Worm (Caenorhabditis elegans) whole organism, L1 larva: ENCODE results near the gene patr-1.
A peak's percentile ranks its signal among the peaks of the same experiment; 100 is the strongest.

Experiments
- Y116A8C.19 ChIP-seq: sonication (generic microtip); optimal IDR thresholded peaks from 2 replicates; lab custom pipeline; 2016; ENCODE audit warnings: missing compliant biosample characterization, missing genetic modification characterization, borderline replicate concordance
- aha-1 ChIP-seq: fragments of 150-350 bp; optimal IDR thresholded peaks from 2 replicates; lab custom pipeline; 2014; ENCODE audit warnings: missing biosample characterization, missing genetic modification characterization
- aly-2 ChIP-seq: fragments of 150-350 bp; optimal IDR thresholded peaks from 2 replicates; lab custom pipeline; 2014; ENCODE audit warnings: missing biosample characterization, missing genetic modification characterization
- ama-1 ChIP-seq: fragments of 150-350 bp; optimal IDR thresholded peaks from 2 replicates; lab custom pipeline; 2014
- ceh-82 ChIP-seq, 3 experiments: fragments of 150-350 bp in 1 of 3; sonication (generic microtip) in 2 of 3; optimal IDR thresholded peaks; 2 replicates each; lab custom pipeline; 2014 to 2017; ENCODE audit warnings: missing biosample characterization in 3 of 3, missing genetic modification characterization in 3 of 3
- dsc-1 ChIP-seq: sonication (generic microtip); optimal IDR thresholded peaks from 2 replicates; lab custom pipeline; 2016; ENCODE audit warnings: mild to moderate bottlenecking, missing genetic modification characterization, missing compliant biosample characterization
- efl-1 ChIP-seq, 4 experiments: fragments of 150-350 bp; optimal IDR thresholded peaks in 3 of 4; peaks in 1 of 4; 1 replicate in 1 of 4; 2 replicates in 3 of 4; lab custom pipeline; 2014; ENCODE audit warnings: missing biosample characterization in 2 of 4, missing genetic modification characterization in 2 of 4, missing genetic modification reagents in 2 of 4
- elt-2 ChIP-seq: sonication (generic microtip); optimal IDR thresholded peaks from 2 replicates; lab custom pipeline; 2016; ENCODE audit warnings: missing genetic modification characterization, mild to moderate bottlenecking, inconsistent platforms, missing compliant biosample characterization, missing genetic modification reagents
- ets-5 ChIP-seq: fragments of 200-800 bp; sonication (Bioruptor generic); IDR thresholded peaks from 2 replicates; pipeline ENCODE4 v1.3.6; 2022; ENCODE audit warnings: missing genetic modification characterization, missing compliant biosample characterization
- fkh-10 ChIP-seq: sonication (generic microtip); optimal IDR thresholded peaks from 2 replicates; lab custom pipeline; 2017; ENCODE audit warnings: missing biosample characterization, missing genetic modification reagents, missing genetic modification characterization
- fkh-8 ChIP-seq: sonication (generic microtip); optimal IDR thresholded peaks from 2 replicates; lab custom pipeline; 2016; ENCODE audit warnings: mild to moderate bottlenecking, missing genetic modification characterization, missing compliant biosample characterization
- irx-1 ChIP-seq: sonication (generic microtip); optimal IDR thresholded peaks from 2 replicates; lab custom pipeline; 2016; ENCODE audit warnings: missing genetic modification characterization, missing compliant biosample characterization
- lin-14 ChIP-seq: fragments of 200-800 bp; sonication (Bioruptor generic); optimal IDR thresholded peaks from 2 replicates; lab custom pipeline; 2018; ENCODE audit warnings: mild to moderate bottlenecking, missing genetic modification characterization, moderate library complexity, missing compliant biosample characterization
- lin-35 ChIP-seq, 2 experiments: fragments of 150-350 bp; optimal IDR thresholded peaks; 2 replicates each; lab custom pipeline; 2014; ENCODE audit warnings: missing biosample characterization in 2 of 2, missing genetic modification characterization in 2 of 2, missing genetic modification reagents in 2 of 2
- mab-9 ChIP-seq: fragments of 200-800 bp; sonication (Bioruptor generic); IDR thresholded peaks from 2 replicates; pipeline ENCODE4 v1.3.6; 2022; ENCODE audit warnings: missing genetic modification reagents, missing genetic modification characterization, missing compliant biosample characterization
- nhr-20 ChIP-seq: sonication (generic microtip); optimal IDR thresholded peaks from 2 replicates; lab custom pipeline; 2016; ENCODE audit warnings: mild to moderate bottlenecking, missing genetic modification characterization, missing compliant biosample characterization
- nhr-47 ChIP-seq: sonication (generic microtip); optimal IDR thresholded peaks from 2 replicates; lab custom pipeline; 2016; ENCODE audit warnings: mild to moderate bottlenecking, missing genetic modification characterization, moderate library complexity, missing compliant biosample characterization
- nhr-71 ChIP-seq: sonication (generic microtip); optimal IDR thresholded peaks from 2 replicates; lab custom pipeline; 2016; ENCODE audit warnings: mild to moderate bottlenecking, missing genetic modification characterization, moderate library complexity, missing compliant biosample characterization
- nhr-76 ChIP-seq: sonication (generic microtip); optimal IDR thresholded peaks from 2 replicates; lab custom pipeline; 2017; ENCODE audit warnings: missing biosample characterization, missing genetic modification characterization
- nhr-85 ChIP-seq: sonication (generic microtip); peaks from one replicate; lab custom pipeline; 2016; ENCODE audit warnings: missing genetic modification characterization, inconsistent platforms, missing compliant biosample characterization
- nhr-90 ChIP-seq: sonication (generic microtip); optimal IDR thresholded peaks from 2 replicates; lab custom pipeline; 2016; ENCODE audit warnings: mild to moderate bottlenecking, missing genetic modification characterization, missing compliant biosample characterization; ENCODE audit not compliant: poor library complexity
- pag-3 ChIP-seq: sonication (generic microtip); optimal IDR thresholded peaks from 2 replicates; lab custom pipeline; 2017; ENCODE audit warnings: missing genetic modification characterization, mild to moderate bottlenecking, missing compliant biosample characterization, antibody characterized with exemption, borderline replicate concordance; ENCODE audit not compliant: insufficient read depth
- rnt-1 ChIP-seq: sonication (generic microtip); optimal IDR thresholded peaks from 2 replicates; lab custom pipeline; 2016; ENCODE audit warnings: mild to moderate bottlenecking, missing genetic modification characterization, moderate library complexity, missing compliant biosample characterization
- snpc-4 ChIP-seq: fragments of 150-350 bp; optimal IDR thresholded peaks from 2 replicates; lab custom pipeline; 2014; ENCODE audit warnings: missing biosample characterization, missing genetic modification characterization
- snu-23 ChIP-seq: sonication (generic microtip); optimal IDR thresholded peaks from 2 replicates; lab custom pipeline; 2016; ENCODE audit warnings: missing genetic modification characterization, missing compliant biosample characterization
- swsn-7 ChIP-seq: sonication (generic microtip); optimal IDR thresholded peaks from 2 replicates; lab custom pipeline; 2016; ENCODE audit warnings: missing genetic modification characterization, missing compliant biosample characterization
- unc-30 ChIP-seq: sonication (generic microtip); optimal IDR thresholded peaks from 2 replicates; lab custom pipeline; 2017; ENCODE audit warnings: missing biosample characterization, missing genetic modification characterization
- vab-15 ChIP-seq: sonication (generic microtip); optimal IDR thresholded peaks from 2 replicates; lab custom pipeline; 2017; ENCODE audit warnings: missing genotype, mild to moderate bottlenecking, missing genetic modification characterization, missing compliant biosample characterization
- xbp-1 ChIP-seq: sonication (generic microtip); optimal IDR thresholded peaks from 2 replicates; lab custom pipeline; 2016; ENCODE audit warnings: missing genetic modification characterization, missing compliant biosample characterization
- ztf-4 ChIP-seq: fragments of 150-350 bp; optimal IDR thresholded peaks from 2 replicates; lab custom pipeline; 2014; ENCODE audit warnings: missing biosample characterization, missing genetic modification characterization

patr-1 gene

ce11 chrII:11737347-11737746 lies 40.4 kb downstream of the patr-1 start (continued):
- TF ChIP-seq lin-14 (GFP tag; lab: Kevin White, UChicago), result peak; percentile 88
- TF ChIP-seq ets-5 (GFP tag; lab: Robert Waterston, UW), result no peak
- TF ChIP-seq vab-15 (tag; lab: Kevin White, UChicago), result no peak
- no peak for TF ChIP-seq unc-30 (tag; lab: Kevin White, UChicago)
- TF ChIP-seq lin-35 (GFP tag; optimal IDR thresholded peaks at IDR 0.05; lab: Kevin White, UChicago), result peak in 1 of 2 experiments; percentile 47
- TF ChIP-seq aha-1 (tag; lab: Kevin White, UChicago), result no peak
- peak; percentile 16 for TF ChIP-seq nhr-47 (tag; lab: Kevin White, UChicago)
- TF ChIP-seq snpc-4 (tag; lab: Kevin White, UChicago), result no peak
- TF ChIP-seq, all 84 proteins: peak for 24

ce11 chrII:11733850-11734249 lies 43.9 kb downstream of the patr-1 start:
- TF ChIP-seq nhr-85 (tag; lab: Kevin White, UChicago) (peak; percentile 29), fkh-8 (tag; lab: Kevin White, UChicago) (no peak), lin-14 (GFP tag; lab: Kevin White, UChicago) (peak; percentile 44)

ce11 chrII:11732513-11732912 lies 45.2 kb downstream of the patr-1 start, which contains the start of gene F13D12.8:
Gene F13D12.8, minus strand, starts transcription at chrII:11732594.
- TF ChIP-seq vab-15 (tag; lab: Kevin White, UChicago), result no peak
- TF ChIP-seq nhr-20, result no peak
- no peak for TF ChIP-seq rnt-1 (tag; lab: Kevin White, UChicago)
- no peak for TF ChIP-seq swsn-7
- TF ChIP-seq dsc-1, result peak; percentile 62
- no peak for TF ChIP-seq efl-1 (optimal IDR thresholded peaks at IDR 0.05; lab: Kevin White, UChicago)
- TF ChIP-seq efl-1 (GFP tag; optimal IDR thresholded peaks at IDR 0.05 in 1 of 2; lab: Kevin White, UChicago), result no peak
- peak; percentile 36 for TF ChIP-seq snpc-4 (tag; lab: Kevin White, UChicago)
- TF ChIP-seq lin-14 (GFP tag; lab: Kevin White, UChicago), result peak; percentile 73
- no peak for TF ChIP-seq xbp-1 (tag; lab: Kevin White, UChicago)
- TF ChIP-seq Y116A8C.19 (tag; lab: Kevin White, UChicago), result no peak
- no peak for TF ChIP-seq aha-1 (tag; lab: Kevin White, UChicago)
- no peak for TF ChIP-seq irx-1 (tag; lab: Kevin White, UChicago)

ce11 chrII:11731174-11731724 lies 46.5 kb downstream of the patr-1 start:
- TF ChIP-seq aha-1 (tag; lab: Kevin White, UChicago) (no peak), fkh-10 (GFP tag; lab: Kevin White, UChicago) (no peak), pag-3 (no peak), efl-1 (optimal IDR thresholded peaks at IDR 0.05; lab: Kevin White, UChicago) (no peak), efl-1 (GFP tag; optimal IDR thresholded peaks at IDR 0.05 in 1 of 2; lab: Kevin White, UChicago) (peak in 1 of 2 experiments; percentile 88), ztf-4 (tag; lab: Kevin White, UChicago) (peak; percentile 4), nhr-71 (tag; lab: Kevin White, UChicago) (peak; percentile 58), nhr-47 (tag; lab: Kevin White, UChicago) (peak; percentile 26), ceh-82 (tag; optimal IDR thresholded peaks at IDR 0.05; lab: Kevin White, UChicago) (no peak), rnt-1 (tag; lab: Kevin White, UChicago) (peak; percentile 19), nhr-85 (tag; lab: Kevin White, UChicago) (peak; percentile 47), snu-23 (GFP tag; lab: Kevin White, UChicago) (peak; percentile 63), elt-2 (tag; lab: Kevin White, UChicago) (peak; percentile 56), nhr-76 (tag; lab: Kevin White, UChicago) (no peak), ama-1 (lab: Kevin White, UChicago) (peak; percentile 62), aly-2 (tag; lab: Kevin White, UChicago) (peak; percentile 65), mab-9 (no peak), nhr-90 (tag; lab: Kevin White, UChicago) (peak; percentile 65), nhr-20 (peak; percentile 50)
- TF ChIP-seq, all 84 proteins: peak for 12
